In the genomic region with DNA sequence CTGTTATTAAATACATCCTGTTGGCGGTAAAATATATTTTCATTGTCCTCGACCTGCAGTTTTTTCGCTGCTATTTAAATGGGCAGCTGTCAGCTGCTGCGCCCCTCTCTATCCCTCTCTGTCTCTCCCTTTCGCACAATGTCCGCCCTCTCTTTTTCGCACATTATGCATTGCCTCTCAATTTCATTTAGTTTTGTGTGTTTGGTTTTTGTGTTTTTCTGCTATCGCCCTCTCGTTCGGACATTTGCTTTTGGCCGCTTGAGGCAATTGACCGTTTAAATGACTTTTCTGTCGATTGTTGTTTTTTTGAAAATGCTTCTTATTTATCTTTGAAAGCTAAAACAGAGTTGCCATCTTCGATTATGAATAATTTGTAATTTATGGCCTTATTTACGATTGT, we compare ENCODE assay signal across 3 fruit fly cellular contexts.
A peak's percentile ranks its signal among the peaks of the same experiment; 100 is the strongest.
TF ChIP-seq lines count a peak whose summit lies in the region.

No protein-coding gene starts in this region.

- no peak for TF ChIP-seq CTCF in whole organism, embryonic (GFP tag; optimal IDR thresholded peaks at IDR 0.05; lab: Kevin White, UChicago)

TF ChIP-seq in whole organism, adult, 20 proteins besides CTCF, POLR2A, EP300 and RAD21:
- TF ChIP-seq CG14711 (tag; optimal IDR thresholded peaks at IDR 0.05; lab: Kevin White, UChicago) (peak; percentile 6), cnc (optimal IDR thresholded peaks at IDR 0.05; lab: Kevin White, UChicago) (no peak)

TF ChIP-seq in whole organism, embryonic, 481 proteins besides CTCF, POLR2A, EP300 and RAD21:
- TF ChIP-seq chinmo (GFP tag; IDR thresholded peaks at IDR 0.05; lab: Robert Waterston, UW; ENCODE audit: partially characterized antibody) (peak; percentile 69; the same call in 1 of the 4 replicates), Blimp-1 (GFP tag; optimal IDR thresholded peaks at IDR 0.05; lab: Kevin White, UChicago) (peak; percentile 10), tll (GFP tag; optimal IDR thresholded peaks at IDR 0.05; lab: Kevin White, UChicago) (peak in 1 of 2 experiments; percentile 57), CG1832 (GFP tag; optimal IDR thresholded peaks at IDR 0.05; lab: Kevin White, UChicago) (peak; percentile 54), H2.0 (GFP tag; IDR thresholded peaks at IDR 0.05; lab: Robert Waterston, UW) (0 out of 2 replicates have a peak, but pooled peaks have one; percentile 16), Trl (optimal IDR thresholded peaks at IDR 0.05; lab: Kevin White, UChicago) (peak in 1 of 2 experiments; percentile 0), Trl (GFP tag; optimal IDR thresholded peaks at IDR 0.05; lab: Kevin White, UChicago) (no peak), vvl (GFP tag; IDR thresholded peaks at IDR 0.05; lab: Robert Waterston, UW) (peak; percentile 19; the same call in 1 of the 2 replicates), da (GFP tag; optimal IDR thresholded peaks at IDR 0.05; lab: Kevin White, UChicago) (peak; percentile 3), CHES-1-like (GFP tag; optimal IDR thresholded peaks at IDR 0.05; lab: Kevin White, UChicago) (no peak), CG2199 (GFP tag; IDR thresholded peaks at IDR 0.05; lab: Robert Waterston, UW) (peak; percentile 73; the same call in 1 of the 3 replicates), nerfin-2 (GFP tag; IDR thresholded peaks at IDR 0.05; lab: Robert Waterston, UW; ENCODE audit: partially characterized antibody) (no peak)

TF ChIP-seq in whole organism, pupa, 21 proteins besides CTCF, POLR2A, EP300 and RAD21:
- TF ChIP-seq CG14655 (GFP tag; optimal IDR thresholded peaks at IDR 0.05; lab: Kevin White, UChicago) (no peak), fd96Ca (GFP tag; IDR thresholded peaks at IDR 0.05; lab: Robert Waterston, UW) (0 out of 3 replicates have a peak, but pooled peaks have one; percentile 15)
TF ChIP-seq in whole organism, pupa: peak in this region for 1.
